Comparison of ENCODE assay signal across 1 worm cellular context in genomic region chrV:7730488-7730887, ce11.
TF ChIP-seq lines count a peak whose summit lies in the region.

No protein-coding gene starts in this region.

TF ChIP-seq in whole organism, L4 larva, 104 proteins besides CTCF, POLR2A, EP300 and RAD21 (continued from another document):
- TF ChIP-seq duxl-1 (tag; optimal IDR thresholded peaks at IDR 0.05; lab: Kevin White, UChicago; ENCODE audit: poor library complexity), result peak; percentile 42
- no peak for TF ChIP-seq ceh-20 (GFP tag; IDR thresholded peaks at IDR 0.05; lab: Robert Waterston, UW)
- TF ChIP-seq nhr-76 (tag; optimal IDR thresholded peaks at IDR 0.05; lab: Kevin White, UChicago), result no peak
- no peak for TF ChIP-seq fos-1 (tag; optimal IDR thresholded peaks at IDR 0.05; lab: Kevin White, UChicago)
- TF ChIP-seq dve-1 (tag; optimal IDR thresholded peaks at IDR 0.05; lab: Kevin White, UChicago; ENCODE audit: insufficient read depth), result peak; percentile 67
- no peak for TF ChIP-seq set-16 (GFP tag; IDR thresholded peaks at IDR 0.05; lab: Robert Waterston, UW)
- TF ChIP-seq attf-4 (tag; optimal IDR thresholded peaks at IDR 0.05; lab: Kevin White, UChicago), result no peak
- 0 out of 2 replicates have a peak, but pooled peaks have one; percentile 10 for TF ChIP-seq dmd-8 (GFP tag; IDR thresholded peaks at IDR 0.05; lab: Robert Waterston, UW)
- no peak for TF ChIP-seq tra-1 (GFP tag; IDR thresholded peaks at IDR 0.05; lab: Robert Waterston, UW)
- TF ChIP-seq dpl-1 (GFP tag; optimal IDR thresholded peaks at IDR 0.05; lab: Kevin White, UChicago), result peak; percentile 38
- no peak for TF ChIP-seq zfp-2 (tag; optimal IDR thresholded peaks at IDR 0.05; lab: Kevin White, UChicago)
- TF ChIP-seq lin-38 (GFP tag; IDR thresholded peaks at IDR 0.05; lab: Robert Waterston, UW), result peak; percentile 26; the same call in 1 of the 2 replicates
- TF ChIP-seq ztf-11 (tag; optimal IDR thresholded peaks at IDR 0.05; lab: Kevin White, UChicago), result no peak
- TF ChIP-seq jun-1 (tag; optimal IDR thresholded peaks at IDR 0.05; lab: Kevin White, UChicago), result no peak
- no peak for TF ChIP-seq Y75B8A.6 (GFP tag; IDR thresholded peaks at IDR 0.05; lab: Robert Waterston, UW)
- TF ChIP-seq hif-1 (tag; optimal IDR thresholded peaks at IDR 0.05; lab: Kevin White, UChicago), result peak in 1 of 2 experiments; percentile 19
- TF ChIP-seq nhr-11 (tag; optimal IDR thresholded peaks at IDR 0.05; lab: Kevin White, UChicago), result no peak
- TF ChIP-seq unc-130 (GFP tag; optimal IDR thresholded peaks at IDR 0.05; lab: Kevin White, UChicago), result no peak
- no peak for TF ChIP-seq nhr-42 (GFP tag; IDR thresholded peaks at IDR 0.05; lab: Robert Waterston, UW)
- no peak for TF ChIP-seq lin-15B (tag; optimal IDR thresholded peaks at IDR 0.05; lab: Kevin White, UChicago)
- TF ChIP-seq mxl-3 (GFP tag; optimal IDR thresholded peaks at IDR 0.05; lab: Kevin White, UChicago), result no peak
- no peak for TF ChIP-seq daf-12 (tag; optimal IDR thresholded peaks at IDR 0.05; lab: Kevin White, UChicago)
- peak; percentile 37; the same call in 1 of the 2 replicates for TF ChIP-seq lin-1 (GFP tag; IDR thresholded peaks at IDR 0.05; lab: Robert Waterston, UW)
- no peak for TF ChIP-seq nhr-48 (tag; optimal IDR thresholded peaks at IDR 0.05; lab: Kevin White, UChicago)
- no peak for TF ChIP-seq ZK546.5 (tag; optimal IDR thresholded peaks at IDR 0.05; lab: Kevin White, UChicago)
- peak; percentile 37; the same call in 1 of the 2 replicates for TF ChIP-seq dmd-6 (GFP tag; IDR thresholded peaks at IDR 0.05; lab: Robert Waterston, UW)
- TF ChIP-seq daf-8 (GFP tag; IDR thresholded peaks at IDR 0.05; lab: Robert Waterston, UW), result no peak
- no peak for TF ChIP-seq Y48G9A.11 (GFP tag; IDR thresholded peaks at IDR 0.05; lab: Robert Waterston, UW)
- no peak for TF ChIP-seq pqm-1 (tag; optimal IDR thresholded peaks at IDR 0.05; lab: Kevin White, UChicago)
- peak; percentile 6 for TF ChIP-seq T20F7.1 (GFP tag; optimal IDR thresholded peaks at IDR 0.05; lab: Kevin White, UChicago)
- no peak for TF ChIP-seq ZK337.2 (GFP tag; IDR thresholded peaks at IDR 0.05; lab: Robert Waterston, UW)
- TF ChIP-seq nhr-77 (tag; optimal IDR thresholded peaks at IDR 0.05; lab: Kevin White, UChicago), result no peak
- TF ChIP-seq zag-1 (tag; optimal IDR thresholded peaks at IDR 0.05; lab: Kevin White, UChicago), result no peak
- peak; percentile 60 for TF ChIP-seq hlh-11 (tag; optimal IDR thresholded peaks at IDR 0.05; lab: Kevin White, UChicago)
- peak; percentile 61; the same call in 1 of the 2 replicates for TF ChIP-seq dmd-9 (GFP tag; IDR thresholded peaks at IDR 0.05; lab: Robert Waterston, UW)
- TF ChIP-seq ceh-44 (GFP tag; IDR thresholded peaks at IDR 0.05; lab: Robert Waterston, UW), result 0 out of 2 replicates have a peak, but pooled peaks have one; percentile 6
- TF ChIP-seq vab-7 (GFP tag; IDR thresholded peaks at IDR 0.05; lab: Robert Waterston, UW), result no peak
- TF ChIP-seq nhr-25 (tag; optimal IDR thresholded peaks at IDR 0.05; lab: Kevin White, UChicago; ENCODE audit: borderline replicate concordance, insufficient read depth), result peak; percentile 8
- TF ChIP-seq F44E2.7 (GFP tag; IDR thresholded peaks at IDR 0.05; lab: Robert Waterston, UW), result no peak
- no peak for TF ChIP-seq madf-5 (GFP tag; IDR thresholded peaks at IDR 0.05; lab: Robert Waterston, UW)
